Fruit fly (Drosophila melanogaster) whole organism, prepupa: Measurements from ENCODE around the gene Nasp.

Experiments
- CG11762 ChIP-seq: fragments of 200-800 bp; sonication (Bioruptor generic); optimal IDR thresholded peaks from 3 replicates; lab custom pipeline; 2016; ENCODE audit warnings: missing biosample characterization, missing genetic modification characterization; ENCODE audit not compliant: insufficient read depth
- CG11902 ChIP-seq: fragments of 200-800 bp; sonication (Bioruptor generic); optimal IDR thresholded peaks from 3 replicates; lab custom pipeline; 2016; ENCODE audit warnings: missing biosample characterization, missing genetic modification characterization
- CG15336 ChIP-seq: fragments of 200-800 bp; sonication (Bioruptor generic); IDR thresholded peaks from 2 replicates; pipeline ENCODE4 v1.3.6; 2022; ENCODE audit warnings: missing biosample characterization, missing genetic modification characterization
- CG16779 ChIP-seq: fragments of 200-800 bp; sonication (Bioruptor generic); optimal IDR thresholded peaks from 3 replicates; lab custom pipeline; 2017; ENCODE audit warnings: missing biosample characterization, mild to moderate bottlenecking, missing genetic modification characterization
- CG4318 ChIP-seq: fragments of 200-800 bp; sonication (Bioruptor generic); optimal IDR thresholded peaks from 3 replicates; lab custom pipeline; 2017; ENCODE audit warnings: missing biosample characterization, mild to moderate bottlenecking, missing genetic modification characterization
- CG9139 ChIP-seq: fragments of 200-800 bp; sonication (Bioruptor generic); optimal IDR thresholded peaks from 3 replicates; lab custom pipeline; 2017; ENCODE audit warnings: missing biosample characterization, mild to moderate bottlenecking, missing genetic modification characterization
- dac ChIP-seq: fragments of 200-800 bp; sonication (Bioruptor generic); optimal IDR thresholded peaks from 2 replicates; lab custom pipeline; 2017; ENCODE audit warnings: missing biosample characterization, mild to moderate bottlenecking, missing genetic modification characterization

DNA sequence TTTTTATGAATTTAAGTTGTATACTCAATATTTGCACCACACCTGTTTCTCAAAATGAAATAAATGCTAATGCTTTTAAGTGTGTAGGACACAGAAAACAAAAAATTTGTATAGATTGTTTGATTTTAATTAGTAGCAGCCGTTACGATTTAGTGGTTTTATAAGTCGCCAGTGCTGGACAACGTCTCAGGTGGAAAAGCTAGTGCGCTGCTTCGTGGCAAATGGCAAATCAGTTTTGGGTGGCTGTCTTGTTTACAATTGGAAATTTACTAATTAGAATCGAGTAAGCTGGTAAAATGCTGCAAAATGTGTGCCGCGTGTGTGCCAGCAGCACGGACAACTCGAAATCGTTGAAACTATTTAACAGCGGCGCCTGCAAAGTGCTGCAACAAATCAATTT, 21.0 kb upstream of the Nasp start, which contains the start of gene CG8159:
- TF ChIP-seq CG9139 (GFP tag; lab: Kevin White, UChicago) (no peak), CG16779 (tag; lab: Kevin White, UChicago) (no peak), dac (GFP tag; lab: Kevin White, UChicago) (no peak), CG15336 (GFP tag; lab: Robert Waterston, UW) (no peak), CG4318 (GFP tag; lab: Kevin White, UChicago) (no peak), CG11762 (GFP tag; lab: Kevin White, UChicago) (no peak), CG11902 (no peak)
